Worm (Caenorhabditis elegans) whole organism, midembryonic: ENCODE measurements around the gene lipl-7.

Experiments
- T22C8.4 ChIP-seq: fragments of 200-800 bp; sonication (Bioruptor generic); IDR thresholded peaks from 2 replicates; pipeline ENCODE4 v1.3.6; 2022; ENCODE audit warnings: missing genetic modification characterization, missing compliant biosample characterization
- cog-1 ChIP-seq: sonication (generic microtip); optimal IDR thresholded peaks from 2 replicates; lab custom pipeline; 2016; ENCODE audit warnings: missing genetic modification characterization, missing compliant biosample characterization
- tab-1 ChIP-seq: fragments of 200-800 bp; sonication (Bioruptor generic); IDR thresholded peaks from 2 replicates; pipeline ENCODE4 v1.3.6; 2022; ENCODE audit warnings: missing genetic modification characterization, missing compliant biosample characterization
- ztf-23 ChIP-seq: fragments of 200-800 bp; sonication (Bioruptor generic); IDR thresholded peaks from 2 replicates; pipeline ENCODE4 v1.3.6; 2022; ENCODE audit warnings: missing genetic modification reagents, missing genetic modification characterization, missing compliant biosample characterization
- ztf-29 ChIP-seq: fragments of 200-800 bp; sonication (Bioruptor generic); IDR thresholded peaks from 2 replicates; pipeline ENCODE4 v1.3.6; 2022; ENCODE audit warnings: missing genetic modification reagents, missing genetic modification characterization, missing compliant biosample characterization

ce11 chrIV:10276960-10277359 lies 35.3 kb upstream of the lipl-7 start, which contains the start of gene Y43C5A.7:
- TF ChIP-seq T22C8.4 (GFP tag; lab: Robert Waterston, UW) (no peak), cog-1 (tag; lab: Kevin White, UChicago) (no peak), ztf-23 (GFP tag; lab: Robert Waterston, UW) (no peak), ztf-29 (GFP tag; lab: Robert Waterston, UW) (no peak), tab-1 (GFP tag; lab: Robert Waterston, UW) (no peak)
